Fruit fly (Drosophila melanogaster): ENCODE measurements around the gene Tep4.

Tep4 gene

DNA sequence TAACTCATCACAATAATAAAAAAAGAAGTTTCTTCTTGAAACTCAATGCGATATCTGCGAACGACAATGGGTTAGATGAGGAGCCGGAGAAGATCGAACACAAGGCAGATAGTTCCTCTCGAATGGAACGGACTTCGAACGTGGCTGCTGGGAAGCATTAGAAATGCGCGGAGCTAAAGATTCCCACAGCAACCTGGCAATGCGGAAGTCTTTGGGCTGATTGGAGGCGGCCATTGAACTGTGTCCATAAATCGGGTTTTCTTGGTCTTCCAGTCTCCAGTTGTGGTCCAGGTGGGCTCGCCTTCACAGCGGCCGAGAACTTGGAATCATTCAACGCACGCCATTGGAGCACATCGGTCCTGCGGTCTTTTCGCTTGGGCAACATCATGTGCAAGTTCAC, 8.0 kb upstream of the Tep4 start, which contains the start of gene CG13081:
Gene CG13081 (plus strand): TSS at position 301 of the 400 bp plus-strand sequence.
- TF ChIP-seq CG17801 (GFP tag; optimal IDR thresholded peaks at IDR 0.05; ENCODE audit: partially characterized antibody): no peak

DNA sequence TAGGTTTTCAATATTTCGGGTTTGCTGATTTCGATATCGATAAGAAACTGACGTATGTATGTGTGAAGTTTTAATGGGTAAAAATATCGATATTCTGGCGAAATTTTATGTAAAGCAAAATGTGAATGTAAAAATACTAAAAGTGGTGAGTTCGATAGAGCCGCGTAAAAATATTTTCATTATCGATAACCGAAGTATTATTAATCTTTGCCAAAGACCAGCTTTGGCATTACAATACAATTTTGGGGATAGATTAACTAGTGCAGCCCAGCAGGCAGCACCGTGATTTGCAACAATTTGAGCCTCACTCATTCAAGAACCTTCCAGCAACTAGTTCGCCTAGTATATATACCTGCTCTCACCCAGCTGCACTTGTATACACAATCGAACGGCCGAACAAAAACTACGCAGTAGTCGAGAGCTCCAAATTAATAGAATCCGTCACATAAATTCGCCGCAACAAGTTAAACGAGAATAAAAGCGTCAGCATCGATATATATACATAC, 6.0 kb upstream of the Tep4 start:
- no peak for TF ChIP-seq CG17801 (GFP tag; optimal IDR thresholded peaks at IDR 0.05; ENCODE audit: partially characterized antibody)

DNA sequence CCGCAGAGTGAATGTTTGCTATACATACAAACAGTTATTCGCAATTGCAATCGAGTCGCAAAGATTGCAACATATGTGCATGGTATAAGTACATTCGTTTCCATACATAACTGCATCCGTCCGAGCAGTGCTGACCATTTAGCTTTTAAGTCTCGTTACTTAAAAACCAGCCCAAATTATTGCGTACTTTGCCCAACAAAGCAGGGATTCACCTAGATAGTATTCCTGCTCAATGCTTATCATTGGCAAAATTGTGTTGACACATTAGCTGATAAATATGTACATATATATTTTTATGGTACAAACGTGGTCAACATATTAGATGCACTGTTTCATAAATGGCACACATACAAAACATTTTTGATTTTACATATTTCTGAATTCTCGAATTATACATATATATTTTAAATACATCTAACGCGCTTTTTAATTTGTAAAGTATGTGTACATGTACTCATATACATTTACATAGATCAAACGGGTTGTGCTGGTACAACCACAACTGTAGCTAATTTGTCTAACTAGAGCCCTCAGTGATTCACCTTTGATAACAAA, 5.2 kb upstream of the Tep4 start:
- TF ChIP-seq CG17801 (GFP tag; optimal IDR thresholded peaks at IDR 0.05; ENCODE audit: partially characterized antibody): no peak

DNA sequence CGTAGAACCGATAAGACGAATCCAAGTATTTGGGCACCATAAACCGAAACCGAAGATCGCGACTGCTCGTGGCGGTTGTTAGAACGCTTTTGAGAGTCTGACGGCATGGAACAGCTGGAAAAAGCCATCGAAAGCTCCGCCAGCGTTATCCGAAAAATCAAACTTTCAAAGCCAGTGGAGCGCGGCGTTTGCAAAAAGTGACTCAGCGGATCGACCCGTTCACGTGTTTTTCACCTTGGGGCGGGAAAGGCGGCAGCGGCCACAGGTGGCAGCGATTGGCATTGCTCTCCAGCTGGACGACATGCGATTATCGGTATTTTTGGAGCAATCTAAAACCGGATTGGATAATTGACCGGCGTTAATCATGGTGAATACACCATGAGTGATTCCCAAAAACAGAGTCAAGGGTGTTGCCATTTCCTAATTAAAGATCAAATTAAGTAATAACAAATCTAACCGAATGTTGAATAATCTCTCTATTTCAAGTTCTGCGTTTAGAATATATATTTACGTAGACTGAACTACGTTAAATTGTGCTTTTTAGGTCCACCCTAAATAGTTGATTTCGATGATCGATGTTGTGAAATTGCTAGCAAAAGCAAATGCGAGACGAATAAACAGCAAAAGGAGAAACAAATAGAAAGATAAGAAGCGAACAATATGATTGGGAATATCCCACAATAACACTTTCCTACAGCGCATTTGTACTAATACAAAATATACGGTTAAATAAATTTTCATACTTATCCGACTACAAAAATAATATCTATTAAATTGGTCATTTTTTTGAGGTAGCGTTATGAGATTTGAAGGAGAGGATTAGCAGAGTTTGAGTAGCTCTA, 1.2 kb upstream of the Tep4 start, which contains the start of gene CG10337:
Gene CG10337 (minus strand): TSS at position 91 of the 842 bp plus-strand sequence.
- peak; percentile 77 for TF ChIP-seq CG17801 (GFP tag; optimal IDR thresholded peaks at IDR 0.05; ENCODE audit: partially characterized antibody)

DNA sequence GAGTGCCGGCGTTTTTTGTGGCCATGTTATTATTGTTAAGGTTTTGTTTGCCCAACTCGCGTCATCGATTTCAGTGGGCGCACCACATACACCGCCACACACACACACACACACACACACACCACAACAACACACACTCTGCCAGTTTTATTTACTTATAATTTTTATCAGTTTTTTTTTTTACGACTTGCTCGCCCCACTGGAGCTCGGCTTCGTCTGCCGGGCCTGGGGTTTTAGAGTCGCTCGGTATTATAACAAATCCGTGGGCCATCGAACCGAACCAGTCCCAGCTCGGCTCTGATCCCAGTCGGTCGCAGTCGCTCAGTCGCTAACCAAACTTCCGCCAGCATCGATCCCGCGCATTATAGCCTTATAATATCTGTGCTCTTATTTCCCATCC, 1.1 kb downstream of the Tep4 start:
- no peak for TF ChIP-seq CG17801 (GFP tag; optimal IDR thresholded peaks at IDR 0.05; ENCODE audit: partially characterized antibody)

DNA sequence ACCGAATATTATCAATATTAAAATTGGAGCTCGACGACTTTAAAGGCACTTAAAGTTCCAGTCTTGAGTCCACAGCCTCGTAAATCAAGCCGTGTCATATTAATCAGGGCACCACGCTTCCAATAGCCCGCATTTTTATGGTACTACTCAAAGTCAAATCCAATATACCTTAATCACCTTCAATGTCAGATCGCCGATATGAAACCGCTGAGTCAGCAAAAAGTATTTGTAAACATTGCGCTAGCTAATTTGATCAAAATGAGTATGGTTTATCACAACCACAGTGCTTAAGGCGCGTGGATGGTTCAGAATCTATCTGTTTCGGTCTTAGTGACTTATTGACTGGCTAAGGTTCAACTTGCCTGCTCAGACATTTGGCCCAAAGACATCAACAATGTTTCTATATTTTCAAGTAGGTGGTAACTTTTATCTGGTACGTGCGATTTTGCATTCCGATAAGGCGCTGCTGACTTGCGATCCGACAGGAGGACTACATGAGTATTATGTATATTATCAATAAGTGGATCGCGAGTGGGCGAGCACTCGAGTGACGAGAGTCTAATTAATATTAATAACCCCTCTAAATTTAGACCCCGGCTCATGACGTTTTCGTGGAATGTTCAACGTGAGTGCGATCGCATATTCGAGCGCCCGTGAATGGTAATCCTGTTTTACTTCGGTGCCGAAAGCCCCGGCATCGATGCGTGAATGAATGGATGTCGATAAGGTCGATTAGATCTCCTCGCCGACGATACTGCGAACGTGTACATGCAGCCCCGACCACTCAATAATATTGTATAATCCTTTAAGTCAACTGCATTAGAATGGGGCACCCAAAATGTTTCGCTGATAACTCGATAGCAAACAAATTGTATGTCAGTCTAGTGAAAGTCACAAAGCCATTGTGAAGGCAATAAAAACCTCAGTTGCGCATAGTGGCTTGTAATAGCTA, 15.0 kb downstream of the Tep4 start, which contains the start of gene CG13078:
Gene CG13078 (plus strand): TSS at position 902 of the 952 bp plus-strand sequence.
- no peak for TF ChIP-seq CG17801 (GFP tag; optimal IDR thresholded peaks at IDR 0.05; ENCODE audit: partially characterized antibody)

DNA sequence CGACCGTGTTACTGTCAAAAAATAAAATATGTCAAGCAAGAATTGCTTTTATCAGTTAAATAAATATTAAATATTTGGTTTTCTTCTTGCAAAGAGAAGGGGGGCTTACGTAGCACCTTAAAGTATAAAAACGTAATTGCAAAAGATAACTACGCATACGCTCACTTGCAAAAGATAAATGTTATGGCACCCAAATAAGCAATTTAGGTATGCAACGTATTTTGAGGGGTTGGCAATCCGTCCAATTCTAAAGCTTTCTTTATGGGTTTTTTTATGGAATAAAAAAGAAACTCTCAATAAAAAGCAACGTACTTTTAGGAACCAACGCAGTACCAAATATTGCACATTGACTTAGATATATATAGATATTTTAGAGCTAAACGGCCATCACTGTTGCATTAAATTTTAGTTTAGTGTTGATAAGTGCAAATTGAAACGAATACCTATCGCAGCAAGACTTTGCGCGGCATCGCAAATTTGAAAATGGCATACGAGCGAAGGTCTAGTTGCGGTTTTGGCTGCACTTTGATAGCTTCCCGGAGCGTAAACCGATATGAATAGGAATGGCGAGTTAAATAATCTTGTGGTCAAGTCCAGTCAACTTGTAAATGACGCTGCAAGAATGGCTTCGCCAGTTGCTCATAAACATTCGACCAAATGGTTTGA, 17.1 kb downstream of the Tep4 start, which contains the start of gene CG13077:
Gene CG13077 (plus strand): TSS at position 631 of the 666 bp plus-strand sequence.
- TF ChIP-seq CG17801 (GFP tag; optimal IDR thresholded peaks at IDR 0.05; ENCODE audit: partially characterized antibody): no peak

DNA sequence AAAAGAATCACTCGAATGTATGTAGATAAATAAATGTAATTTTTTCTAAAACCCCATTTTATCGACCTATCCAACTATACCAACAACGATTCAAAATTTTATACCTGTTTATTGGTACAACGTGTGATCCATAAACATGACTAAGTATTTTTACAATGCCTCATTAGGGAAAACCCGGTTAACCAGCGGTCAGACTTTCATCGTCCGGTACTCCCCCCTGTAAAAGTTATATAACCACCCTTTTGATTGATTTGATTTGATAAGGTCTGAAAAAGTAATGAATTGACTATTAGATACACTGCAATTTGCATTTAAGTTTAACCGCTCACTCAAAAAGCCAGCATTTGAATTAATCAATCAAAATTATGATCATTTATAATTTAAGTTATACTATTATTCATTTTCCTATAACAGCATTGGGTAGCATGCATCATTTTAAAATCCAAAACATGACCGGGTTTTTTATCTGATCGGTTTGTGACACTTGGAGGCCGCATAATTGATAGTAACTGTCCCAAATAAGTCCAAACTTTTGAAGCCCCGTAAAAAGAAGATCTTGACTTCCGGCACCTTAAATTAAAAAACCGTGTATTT, 19.1 kb downstream of the Tep4 start:
- no peak for TF ChIP-seq CG17801 (GFP tag; optimal IDR thresholded peaks at IDR 0.05; ENCODE audit: partially characterized antibody)

DNA sequence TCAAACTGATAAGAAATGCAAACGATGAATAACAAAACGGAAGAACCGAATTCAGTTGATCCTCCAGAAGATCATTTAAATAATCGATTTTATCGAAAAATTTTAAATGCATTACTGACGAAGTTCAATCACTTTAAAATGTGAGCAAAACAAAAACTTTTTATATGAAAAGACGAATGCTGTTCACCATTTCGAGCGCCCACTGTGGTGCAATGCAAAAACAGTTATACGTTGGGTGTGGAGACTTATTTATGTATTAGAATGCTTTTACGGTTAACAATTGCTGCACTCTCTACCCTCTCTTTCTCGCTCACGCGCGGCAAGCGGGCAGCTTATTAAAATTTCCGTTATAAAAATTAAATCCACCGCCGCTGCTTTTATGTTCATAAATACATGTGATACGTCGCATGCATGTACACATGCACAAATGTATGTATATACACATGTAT, 22.5 kb downstream of the Tep4 start:
- peak; percentile 45 for TF ChIP-seq CG17801 (GFP tag; optimal IDR thresholded peaks at IDR 0.05; ENCODE audit: partially characterized antibody)

DNA sequence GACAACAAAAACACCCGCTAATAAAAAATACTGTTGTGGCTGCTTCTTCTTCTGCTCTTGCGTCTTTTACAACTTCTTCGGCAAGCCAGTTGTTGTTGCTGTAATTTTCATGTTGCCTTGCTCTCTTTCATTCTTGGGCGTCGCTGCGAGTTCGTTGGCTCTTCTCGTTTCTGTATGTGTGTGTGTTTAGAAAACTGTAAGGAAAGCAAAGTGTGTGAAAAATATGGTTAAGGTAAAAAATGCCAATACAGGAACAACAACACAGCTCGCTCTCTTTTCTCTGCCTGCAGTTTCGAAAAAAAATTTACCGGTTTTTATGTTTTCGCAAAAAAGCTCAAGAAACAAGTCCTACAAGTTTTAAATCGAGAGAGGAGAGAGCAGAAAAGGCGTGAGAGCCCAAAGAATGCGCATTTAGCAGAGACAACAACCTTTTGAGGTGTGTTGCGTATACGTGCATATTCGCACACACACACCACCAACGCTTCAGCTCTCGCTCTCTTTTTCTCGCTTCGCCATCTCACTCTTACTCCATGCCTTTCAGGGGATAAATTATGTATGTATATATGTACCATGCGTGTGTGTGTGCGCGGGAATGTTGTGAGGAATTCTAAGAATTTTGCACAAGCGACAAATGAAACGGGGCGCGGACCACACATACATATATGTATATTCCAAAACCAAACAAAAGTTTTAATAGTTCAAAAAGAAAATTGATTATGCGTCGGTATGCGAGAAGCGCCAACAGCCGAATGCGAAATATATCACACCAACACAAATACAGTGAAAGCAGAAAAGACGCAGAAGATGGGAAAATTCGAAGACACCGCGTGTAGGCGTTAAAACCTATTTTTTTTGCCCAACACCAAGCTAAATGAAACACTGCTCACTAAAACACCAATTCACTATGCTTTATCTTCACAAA, 23.5 kb downstream of the Tep4 start:
- no peak for TF ChIP-seq CG17801 (GFP tag; optimal IDR thresholded peaks at IDR 0.05; ENCODE audit: partially characterized antibody)

DNA sequence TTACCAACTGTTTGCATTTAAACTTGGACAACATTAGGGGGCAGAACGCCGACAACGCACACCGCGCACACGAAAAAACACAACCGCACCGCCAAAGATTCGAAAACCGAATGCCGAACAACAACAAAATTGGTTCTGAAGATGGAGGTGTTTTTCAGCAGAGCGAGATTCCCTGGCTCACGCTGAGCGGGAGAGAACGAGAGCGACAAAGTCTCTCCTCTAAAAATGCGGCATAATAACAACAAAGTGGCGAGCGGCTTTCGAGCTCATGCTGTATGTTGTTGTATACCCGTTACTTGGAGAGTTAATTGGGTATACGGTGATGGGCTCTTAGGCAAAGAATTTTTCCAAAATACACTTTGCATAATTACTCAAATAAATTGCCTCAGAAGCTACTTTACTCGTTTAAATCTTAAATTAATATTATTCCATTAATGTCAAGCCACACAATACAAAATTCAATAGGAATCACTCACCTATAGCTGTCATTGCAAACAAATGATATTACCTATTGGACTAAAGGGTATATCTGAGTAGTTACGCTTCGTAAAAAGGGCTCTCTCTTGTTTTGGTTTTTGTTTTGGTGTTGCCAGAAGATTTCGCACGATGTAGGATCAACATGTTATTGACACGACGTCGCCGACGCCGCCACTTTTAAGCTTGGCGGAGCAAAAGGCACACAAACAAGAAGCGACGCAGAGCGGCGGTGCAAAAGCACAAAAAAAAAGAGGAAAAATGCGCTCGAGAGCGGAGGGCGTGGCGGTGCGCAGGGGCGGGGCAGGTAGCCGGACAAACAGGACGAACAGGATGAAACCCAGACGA, 24.4 kb downstream of the Tep4 start:
- peak; percentile 56 for TF ChIP-seq CG17801 (GFP tag; optimal IDR thresholded peaks at IDR 0.05; ENCODE audit: partially characterized antibody)

DNA sequence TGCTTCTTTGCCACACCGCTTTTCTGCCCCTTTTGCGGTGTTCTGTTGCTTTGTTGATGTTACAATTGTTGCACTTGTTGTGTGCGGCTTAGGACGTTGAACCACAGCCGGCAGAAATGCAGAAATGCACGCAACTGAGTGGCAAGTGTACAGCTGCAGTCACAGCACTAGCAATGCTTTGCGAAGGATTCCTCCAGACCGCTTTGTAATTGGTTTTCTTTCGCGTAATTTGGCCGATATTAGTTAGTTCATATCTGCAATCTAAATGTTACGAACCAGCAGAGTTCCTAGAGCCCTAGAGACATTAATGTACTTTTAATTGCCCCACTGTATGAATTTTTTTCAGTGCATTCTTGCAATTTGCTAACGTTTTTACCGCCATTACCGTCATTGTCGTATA, 26.1 kb downstream of the Tep4 start:
- TF ChIP-seq CG17801 (GFP tag; optimal IDR thresholded peaks at IDR 0.05; ENCODE audit: partially characterized antibody): no peak
